Worm (Caenorhabditis elegans): Measurements from ENCODE around the gene btb-14.

Gene btb-14

DNA sequence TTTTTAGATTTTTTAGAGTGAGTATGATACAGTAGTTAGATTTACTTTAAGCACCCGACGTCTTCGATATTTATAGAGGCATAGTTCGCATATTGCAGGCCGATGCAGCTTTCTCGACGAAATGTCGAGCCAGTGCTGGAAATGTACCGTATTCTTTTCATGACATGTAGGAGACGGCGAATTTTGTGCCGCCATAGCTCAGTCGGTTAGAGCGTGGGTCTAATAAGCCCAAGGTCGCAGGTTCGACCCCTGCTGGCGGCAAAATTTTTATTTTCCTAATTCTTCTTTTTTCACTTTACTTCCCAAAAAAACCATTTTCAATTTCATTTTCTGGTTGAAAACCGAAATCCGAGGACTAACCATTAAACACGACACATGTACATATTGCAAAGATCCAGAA, 21.0 kb upstream of the btb-14 start (continued):
- TF ChIP-seq lin-13 (GFP tag; optimal IDR thresholded peaks at IDR 0.05): no peak
- 0 out of 2 replicates have a peak, but pooled peaks have one; percentile 13 for TF ChIP-seq F44E2.7 (GFP tag; IDR thresholded peaks at IDR 0.05)
- no peak for TF ChIP-seq F37D6.2 (tag; optimal IDR thresholded peaks at IDR 0.05)

DNA sequence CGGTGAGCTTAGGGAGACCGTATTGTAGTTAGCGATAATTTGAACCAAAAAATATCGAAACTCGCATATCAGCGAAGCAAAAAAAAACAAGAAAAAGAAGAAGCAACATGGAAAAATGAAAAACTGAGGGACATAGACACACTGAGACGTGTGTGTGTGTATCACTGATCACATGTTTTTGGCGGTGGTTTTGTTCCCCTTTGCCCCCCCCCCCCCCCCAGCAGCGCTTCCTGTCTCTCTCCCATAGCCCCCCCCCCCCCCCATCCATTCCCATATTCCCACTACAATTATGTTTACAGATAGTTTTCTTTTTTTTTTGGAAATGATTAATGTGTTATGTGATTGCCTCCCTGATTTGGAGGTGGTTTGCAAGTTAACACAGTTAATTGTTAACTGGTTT, 14.1 kb upstream of the btb-14 start:
- TF ChIP-seq set-16 (GFP tag; IDR thresholded peaks at IDR 0.05): peak; percentile 66
- TF ChIP-seq hif-1 (tag; optimal IDR thresholded peaks at IDR 0.05): peak in 1 of 2 experiments; percentile 16
- TF ChIP-seq ceh-44 (GFP tag; IDR thresholded peaks at IDR 0.05): no peak
- no peak for TF ChIP-seq nhr-25 (tag; optimal IDR thresholded peaks at IDR 0.05; ENCODE audit: borderline replicate concordance, insufficient read depth)

DNA sequence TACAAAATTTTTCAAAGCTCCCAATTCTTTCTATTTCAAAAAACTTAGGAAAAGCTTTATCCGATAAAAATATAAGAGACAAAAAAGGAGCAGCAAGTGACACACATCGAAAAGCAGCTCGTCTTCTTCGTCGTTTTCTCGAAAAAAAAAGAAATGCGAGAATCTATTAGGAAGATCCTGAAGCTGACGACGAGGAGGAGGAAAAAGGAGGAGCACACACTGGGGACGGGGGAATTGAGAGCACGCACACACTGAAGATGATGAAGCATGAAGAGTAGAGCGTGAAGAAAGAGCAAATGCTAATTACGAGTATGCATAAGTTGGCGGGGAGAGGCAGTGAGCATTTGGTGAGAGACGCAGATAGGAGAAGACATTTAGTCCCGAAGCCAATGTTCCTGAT, 9.3 kb upstream of the btb-14 start:
- no peak for TF ChIP-seq lin-39 (tag; optimal IDR thresholded peaks at IDR 0.05)
- TF ChIP-seq unc-62 (GFP tag; optimal IDR thresholded peaks at IDR 0.05 in 1 of 2): peak in 1 of 2 experiments; percentile 98
- no peak for TF ChIP-seq unc-62 (tag; optimal IDR thresholded peaks at IDR 0.05)
- TF ChIP-seq D1046.2 (GFP tag; IDR thresholded peaks at IDR 0.05): no peak
- TF ChIP-seq aha-1 (tag): peak; percentile 92
- TF ChIP-seq fkh-10 (GFP tag; optimal IDR thresholded peaks at IDR 0.05): peak; percentile 55
- TF ChIP-seq vab-7 (GFP tag; IDR thresholded peaks at IDR 0.05): peak; percentile 28; the same call in 1 of the 2 replicates
- no peak for TF ChIP-seq Y5F2A.4 (GFP tag; optimal IDR thresholded peaks at IDR 0.05)
- no peak for TF ChIP-seq ZK337.2 (GFP tag; IDR thresholded peaks at IDR 0.05)
- no peak for TF ChIP-seq F49E8.2 (tag; optimal IDR thresholded peaks at IDR 0.05; ENCODE audit: borderline replicate concordance)
- no peak for TF ChIP-seq zfp-2 (tag; optimal IDR thresholded peaks at IDR 0.05)
- TF ChIP-seq mdl-1 (tag; optimal IDR thresholded peaks at IDR 0.05): no peak
- TF ChIP-seq hmg-1.1 (GFP tag; IDR thresholded peaks at IDR 0.05): 0 out of 2 replicates have a peak, but pooled peaks have one; percentile 14
- peak in 1 of 2 experiments; percentile 16 for TF ChIP-seq lsy-2 (tag; optimal IDR thresholded peaks at IDR 0.05)
- no peak for TF ChIP-seq aly-2 (tag; optimal IDR thresholded peaks at IDR 0.05)

DNA sequence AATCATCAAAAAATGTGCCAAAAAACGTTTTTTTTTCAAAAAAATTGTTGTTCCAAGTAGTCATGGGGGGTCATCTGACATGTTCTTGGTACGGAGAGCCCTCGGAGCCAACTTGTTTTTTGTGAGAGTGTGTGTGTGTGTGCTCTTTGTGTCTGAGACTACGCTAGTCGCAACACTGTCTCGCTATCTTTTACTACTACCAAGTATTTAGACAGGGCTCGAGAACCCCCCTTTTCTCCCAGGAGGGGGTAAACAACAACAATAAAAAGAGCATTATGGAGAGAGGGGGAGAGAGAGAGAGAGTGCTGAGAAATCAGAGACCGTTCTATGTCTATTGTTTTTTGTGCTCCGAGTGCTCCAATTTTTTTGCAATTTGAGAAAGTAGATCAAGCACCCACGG, 4.5 kb upstream of the btb-14 start:
- TF ChIP-seq mes-2 (tag; optimal IDR thresholded peaks at IDR 0.05; ENCODE audit: poor library complexity, severe bottlenecking) (peak; percentile 33), lin-15B (tag; optimal IDR thresholded peaks at IDR 0.05) (no peak), lim-7 (GFP tag; IDR thresholded peaks at IDR 0.05) (no peak), sdz-12 (GFP tag; optimal IDR thresholded peaks at IDR 0.05) (no peak), mdl-1 (tag; optimal IDR thresholded peaks at IDR 0.05) (peak in 1 of 2 experiments; percentile 23), nhr-111 (GFP tag; optimal IDR thresholded peaks at IDR 0.05) (no peak), dpl-1 (GFP tag; optimal IDR thresholded peaks at IDR 0.05) (no peak), jun-1 (tag; optimal IDR thresholded peaks at IDR 0.05) (no peak), Y105C5A.15 (GFP tag; IDR thresholded peaks at IDR 0.05) (no peak), zfp-3 (GFP tag; conservative IDR thresholded peaks at IDR 0.05) (no peak), lin-29 (GFP tag; IDR thresholded peaks at IDR 0.05) (no peak), F37D6.2 (tag; optimal IDR thresholded peaks at IDR 0.05) (no peak), nhr-28 (tag; optimal IDR thresholded peaks at IDR 0.05) (no peak), nhr-76 (tag; optimal IDR thresholded peaks at IDR 0.05) (no peak), snpc-1.2 (GFP tag; IDR thresholded peaks at IDR 0.05) (no peak), tra-1 (GFP tag; IDR thresholded peaks at IDR 0.05) (no peak), rbr-2 (tag; optimal IDR thresholded peaks at IDR 0.05) (peak; percentile 42), lsy-2 (tag; optimal IDR thresholded peaks at IDR 0.05) (peak in 1 of 2 experiments; percentile 8), spr-3 (GFP tag; optimal IDR thresholded peaks at IDR 0.05) (no peak), nhr-42 (GFP tag; IDR thresholded peaks at IDR 0.05) (no peak), nhr-11 (tag; optimal IDR thresholded peaks at IDR 0.05) (peak; percentile 18), ceh-20 (GFP tag; IDR thresholded peaks at IDR 0.05) (no peak), gei-8 (GFP tag; optimal IDR thresholded peaks at IDR 0.05) (no peak), zip-11 (GFP tag; IDR thresholded peaks at IDR 0.05) (no peak), snpc-4 (tag; optimal IDR thresholded peaks at IDR 0.05) (no peak), hif-1 (tag; optimal IDR thresholded peaks at IDR 0.05) (no peak), lin-13 (GFP tag; optimal IDR thresholded peaks at IDR 0.05) (no peak), ceh-82 (tag; optimal IDR thresholded peaks at IDR 0.05) (no peak), attf-4 (tag; optimal IDR thresholded peaks at IDR 0.05) (no peak), ama-1 (optimal IDR thresholded peaks at IDR 0.05) (no peak), ZK546.5 (tag; optimal IDR thresholded peaks at IDR 0.05) (no peak)

Measured in whole organism, L4 larva.